Worm (Caenorhabditis elegans) whole organism, mixed stage, embryonic: ENCODE data around the gene Y54G2A.37.

Experiments used
- mep-1 ChIP-seq: fragments of 150-350 bp; optimal IDR thresholded peaks from 2 replicates; lab custom pipeline; 2017; ENCODE audit warnings: missing biosample characterization, missing genetic modification reagents, missing genetic modification characterization, inconsistent platforms
- pha-4 ChIP-seq: fragments of 150-350 bp; optimal IDR thresholded peaks from 2 replicates; lab custom pipeline; 2018; ENCODE audit warnings: missing biosample characterization, missing genetic modification reagents, missing genetic modification characterization
- unc-62 ChIP-seq: fragments of 150-350 bp; optimal IDR thresholded peaks from 2 replicates; lab custom pipeline; 2014; ENCODE audit warnings: missing biosample characterization, missing genetic modification reagents, missing genetic modification characterization

DNA sequence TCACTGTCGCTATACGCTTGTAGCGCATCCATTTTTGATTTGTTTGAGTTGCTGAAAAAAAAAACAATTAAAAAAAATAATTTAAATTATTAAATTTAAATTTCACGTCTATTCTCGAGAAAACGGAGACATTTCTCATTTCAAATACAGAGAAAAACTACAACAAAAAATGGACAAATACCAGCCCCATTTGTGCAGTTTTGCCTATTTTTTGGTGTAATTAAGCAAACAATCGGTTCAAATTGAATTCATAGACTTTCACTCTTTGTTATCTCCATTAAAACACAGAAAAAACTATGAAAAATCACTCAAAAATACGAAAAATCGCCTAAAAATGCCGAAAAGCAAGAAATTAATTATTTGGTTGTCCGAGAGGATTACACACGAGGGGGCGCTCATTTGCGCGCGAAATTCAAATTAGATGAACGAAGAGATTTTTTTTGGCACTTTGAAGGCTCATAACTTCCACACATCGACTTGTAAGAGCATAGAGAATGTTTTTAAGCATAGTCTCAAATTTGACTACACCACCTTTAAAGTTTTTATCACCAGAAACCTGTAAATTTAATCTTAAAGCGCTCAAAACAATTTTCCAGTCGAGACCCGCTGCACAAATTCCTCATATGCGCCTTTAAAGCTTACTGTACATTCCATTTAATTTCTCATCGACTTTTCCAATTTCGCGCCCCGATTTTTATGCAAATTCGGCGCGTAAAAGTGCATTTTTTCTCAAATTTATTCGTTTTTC, 37.5 kb upstream of the Y54G2A.37 start, which contains the start of gene Y54G2A.12:
- no peak for TF ChIP-seq unc-62 (GFP tag; lab: Kevin White, UChicago)
- no peak for TF ChIP-seq mep-1
- TF ChIP-seq pha-4 (tag; lab: Kevin White, UChicago): no peak
